Fruit fly (Drosophila melanogaster) whole organism, embryonic: ENCODE data around the gene RpS28b.

ENCODE experiments used
- BtbVII ChIP-seq: fragments of 200-800 bp; sonication (Bioruptor generic); optimal IDR thresholded peaks from 3 replicates; lab custom pipeline; 2017; ENCODE audit warnings: missing biosample characterization, mild to moderate bottlenecking, missing genetic modification characterization
- CG10565 ChIP-seq: fragments of 200-800 bp; sonication (Bioruptor generic); optimal IDR thresholded peaks from 3 replicates; lab custom pipeline; 2016; ENCODE audit warnings: missing biosample characterization, mild to moderate bottlenecking, missing genetic modification characterization
- CG10959 ChIP-seq: fragments of 200-800 bp; sonication (Bioruptor generic); IDR thresholded peaks from 2 replicates; pipeline ENCODE4 v1.3.6; 2022; ENCODE audit warnings: missing biosample characterization, missing genetic modification characterization
- CG11560 ChIP-seq: fragments of 200-800 bp; sonication (Bioruptor generic); IDR thresholded peaks from 3 replicates; pipeline ENCODE4 v1.3.6; 2022; ENCODE audit warnings: missing biosample characterization, missing genetic modification characterization
- CG12104 ChIP-seq: fragments of 200-800 bp; sonication (Bioruptor generic); optimal IDR thresholded peaks from 3 replicates; lab custom pipeline; 2016; ENCODE audit warnings: missing biosample characterization, missing genetic modification characterization
- CG12219 ChIP-seq: fragments of 200-800 bp; sonication (Bioruptor generic); optimal IDR thresholded peaks from 3 replicates; lab custom pipeline; 2018; ENCODE audit warnings: missing biosample characterization, mild to moderate bottlenecking, missing genetic modification characterization
- CG12236 ChIP-seq: fragments of 200-800 bp; sonication (Bioruptor generic); optimal IDR thresholded peaks from 2 replicates; lab custom pipeline; 2016; ENCODE audit warnings: missing biosample characterization, missing genetic modification characterization
- CG12769 ChIP-seq: fragments of 200-800 bp; sonication (Bioruptor generic); optimal IDR thresholded peaks from 2 replicates; lab custom pipeline; 2019; ENCODE audit warnings: missing biosample characterization, mild to moderate bottlenecking, missing genetic modification characterization, moderate library complexity
- CG13424 ChIP-seq: fragments of 200-800 bp; sonication (Bioruptor generic); optimal IDR thresholded peaks from 2 replicates; lab custom pipeline; 2019; ENCODE audit warnings: missing biosample characterization, mild to moderate bottlenecking, missing genetic modification characterization, moderate library complexity
- CG13624 ChIP-seq: fragments of 200-800 bp; sonication (Bioruptor generic); optimal IDR thresholded peaks from 2 replicates; lab custom pipeline; 2016; ENCODE audit warnings: missing biosample characterization, missing genetic modification characterization
- CG14667 ChIP-seq: fragments of 200-800 bp; sonication (Bioruptor generic); IDR thresholded peaks from 2 replicates; pipeline ENCODE4 v1.3.6; 2022; ENCODE audit warnings: missing biosample characterization, missing genetic modification characterization
- CG16863 ChIP-seq: fragments of 200-800 bp; sonication (Bioruptor generic); optimal IDR thresholded peaks from 3 replicates; lab custom pipeline; 2016; ENCODE audit warnings: missing biosample characterization, missing genetic modification characterization
- CG17359 ChIP-seq: fragments of 200-800 bp; sonication (Bioruptor generic); optimal IDR thresholded peaks from 3 replicates; lab custom pipeline; 2018; ENCODE audit warnings: missing biosample characterization, mild to moderate bottlenecking, missing genetic modification characterization, moderate library complexity
- CG18764 ChIP-seq: fragments of 200-800 bp; sonication (Bioruptor generic); optimal IDR thresholded peaks from 3 replicates; lab custom pipeline; 2016; ENCODE audit warnings: missing biosample characterization, missing genetic modification characterization
- CG4282 ChIP-seq: fragments of 200-800 bp; sonication (Bioruptor generic); optimal IDR thresholded peaks from 2 replicates; lab custom pipeline; 2016; ENCODE audit warnings: missing biosample characterization, missing genetic modification characterization
- CG5180 ChIP-seq: fragments of 200-800 bp; sonication (Bioruptor generic); optimal IDR thresholded peaks from 3 replicates; lab custom pipeline; 2017; ENCODE audit warnings: missing biosample characterization, missing genetic modification characterization, mild to moderate bottlenecking, moderate library complexity, missing genetic modification reagents
- CG6175 ChIP-seq: fragments of 200-800 bp; sonication (Bioruptor generic); IDR thresholded peaks from 3 replicates; pipeline ENCODE4 v1.3.6; 2022; ENCODE audit warnings: missing biosample characterization, missing genetic modification characterization
- CG7556 ChIP-seq: fragments of 200-800 bp; sonication (Bioruptor generic); optimal IDR thresholded peaks from 2 replicates; lab custom pipeline; 2017; ENCODE audit warnings: missing biosample characterization, mild to moderate bottlenecking, missing genetic modification characterization
- CG9437 ChIP-seq: fragments of 200-800 bp; sonication (Bioruptor generic); optimal IDR thresholded peaks from 2 replicates; lab custom pipeline; 2018; ENCODE audit warnings: missing biosample characterization, mild to moderate bottlenecking, missing genetic modification characterization
- Dad ChIP-seq: fragments of 200-800 bp; sonication (Bioruptor generic); optimal IDR thresholded peaks from 3 replicates; lab custom pipeline; 2016; ENCODE audit warnings: missing biosample characterization, missing genetic modification characterization
- Doc3 ChIP-seq: fragments of 200-800 bp; sonication (Bioruptor generic); IDR thresholded peaks from 3 replicates; pipeline ENCODE4 v1.3.6; 2022; ENCODE audit warnings: missing biosample characterization, missing genetic modification characterization; ENCODE audit not compliant: partially characterized antibody
- Gug ChIP-seq: fragments of 200-800 bp; sonication (Bioruptor generic); IDR thresholded peaks from 4 replicates; pipeline ENCODE4 v1.3.6; 2022; ENCODE audit warnings: missing biosample characterization, missing genetic modification characterization
- H2.0 ChIP-seq: fragments of 200-800 bp; sonication (Bioruptor generic); IDR thresholded peaks from 2 replicates; pipeline ENCODE4 v1.3.6; 2022; ENCODE audit warnings: missing biosample characterization, missing genetic modification characterization
- HLH3B ChIP-seq: fragments of 200-800 bp; sonication (Bioruptor generic); IDR thresholded peaks from 2 replicates; pipeline ENCODE4 v1.3.6; 2022; ENCODE audit warnings: missing biosample characterization, missing genetic modification characterization
- Hand ChIP-seq: fragments of 200-800 bp; sonication (Bioruptor generic); optimal IDR thresholded peaks from 2 replicates; lab custom pipeline; 2017; ENCODE audit warnings: mild to moderate bottlenecking, missing biosample characterization, missing genetic modification reagents, missing genetic modification characterization
- HmgD ChIP-seq: fragments of 200-800 bp; sonication (Bioruptor generic); optimal IDR thresholded peaks from 3 replicates; lab custom pipeline; 2016; ENCODE audit warnings: missing biosample characterization, missing genetic modification characterization
- Kr ChIP-seq: fragments of 200-800 bp; sonication (Bioruptor generic); optimal IDR thresholded peaks from 2 replicates; lab custom pipeline; 2017; ENCODE audit warnings: missing biosample characterization, mild to moderate bottlenecking, missing genetic modification characterization
- Mes4 ChIP-seq: fragments of 200-800 bp; sonication (Bioruptor generic); optimal IDR thresholded peaks from 2 replicates; lab custom pipeline; 2016; ENCODE audit warnings: missing biosample characterization, missing genetic modification characterization
- Mrtf ChIP-seq: fragments of 200-800 bp; sonication (Bioruptor generic); IDR thresholded peaks from 3 replicates; pipeline ENCODE4 v1.3.6; 2022; ENCODE audit warnings: missing biosample characterization, missing genetic modification characterization
- NK7.1 ChIP-seq: fragments of 200-800 bp; sonication (Bioruptor generic); optimal IDR thresholded peaks from 3 replicates; lab custom pipeline; 2016; ENCODE audit warnings: missing biosample characterization, missing genetic modification characterization
- Scr ChIP-seq: fragments of 200-800 bp; sonication (Bioruptor generic); IDR thresholded peaks from 2 replicates; pipeline ENCODE4 v1.3.6; 2022; ENCODE audit warnings: missing biosample characterization, missing genetic modification characterization; ENCODE audit not compliant: partially characterized antibody
- Trl ChIP-seq, 3 experiments: fragments of >200 bp in 2 of 3; fragments of 200-800 bp in 1 of 3; sonication (Bioruptor generic) in 1 of 3; optimal IDR thresholded peaks; 2 replicates in 1 of 3; 3 replicates in 2 of 3; lab custom pipeline; 2016 to 2017; ENCODE audit warnings: missing biosample characterization in 1 of 3, missing genetic modification characterization in 1 of 3
- Xbp1 ChIP-seq: fragments of 200-800 bp; sonication (Bioruptor generic); optimal IDR thresholded peaks from 3 replicates; lab custom pipeline; 2016; ENCODE audit warnings: missing biosample characterization, mild to moderate bottlenecking, missing genetic modification characterization
- amos ChIP-seq: fragments of 200-800 bp; sonication (Bioruptor generic); IDR thresholded peaks from 2 replicates; pipeline ENCODE4 v1.3.6; 2022; ENCODE audit warnings: missing biosample characterization, missing genetic modification characterization; ENCODE audit not compliant: partially characterized antibody
- ap ChIP-seq: fragments of 200-800 bp; sonication (Bioruptor generic); IDR thresholded peaks from 2 replicates; pipeline ENCODE4 v1.3.6; 2022; ENCODE audit warnings: missing biosample characterization, missing genetic modification characterization
- ara ChIP-seq: fragments of 200-800 bp; sonication (Bioruptor generic); IDR thresholded peaks from 2 replicates; pipeline ENCODE4 v1.3.6; 2022; ENCODE audit warnings: missing biosample characterization, missing genetic modification characterization
- esg ChIP-seq: fragments of 200-800 bp; sonication (Bioruptor generic); conservative IDR thresholded peaks from 2 replicates; pipeline ENCODE4 v1.3.6; 2022; ENCODE audit warnings: missing biosample characterization, missing genetic modification characterization
- gcm ChIP-seq: fragments of 200-800 bp; sonication (Bioruptor generic); optimal IDR thresholded peaks from 2 replicates; lab custom pipeline; 2019; ENCODE audit warnings: missing biosample characterization, mild to moderate bottlenecking, missing genetic modification characterization, moderate library complexity
- hth ChIP-seq: fragments of >200 bp; optimal IDR thresholded peaks from 2 replicates; lab custom pipeline; 2017; ENCODE audit warnings: inconsistent platforms
- jing ChIP-seq: fragments of 200-800 bp; sonication (Bioruptor generic); optimal IDR thresholded peaks from 2 replicates; lab custom pipeline; 2018; ENCODE audit warnings: missing biosample characterization, mild to moderate bottlenecking, missing genetic modification characterization
- maf-S ChIP-seq: fragments of 200-800 bp; sonication (Bioruptor generic); optimal IDR thresholded peaks from 2 replicates; lab custom pipeline; 2016; ENCODE audit warnings: missing biosample characterization, missing genetic modification characterization
- mld ChIP-seq: fragments of 200-800 bp; sonication (Bioruptor generic); IDR thresholded peaks from 3 replicates; pipeline ENCODE4 v1.3.6; 2022; ENCODE audit warnings: missing biosample characterization, missing genetic modification characterization; ENCODE audit not compliant: partially characterized antibody
- p53 ChIP-seq: fragments of 200-800 bp; sonication (Bioruptor generic); optimal IDR thresholded peaks from 2 replicates; lab custom pipeline; 2016; ENCODE audit warnings: missing biosample characterization, missing genetic modification characterization
- row ChIP-seq: fragments of 200-800 bp; sonication (Bioruptor generic); IDR thresholded peaks from 3 replicates; pipeline ENCODE4 v1.3.6; 2022; ENCODE audit warnings: missing biosample characterization, missing genetic modification characterization
- sc ChIP-seq, 3 experiments: fragments of >200 bp in 2 of 3; fragments of 200-800 bp in 1 of 3; sonication (Bioruptor generic) in 1 of 3; optimal IDR thresholded peaks; 2 replicates in 2 of 3; 3 replicates in 1 of 3; lab custom pipeline; 2017; ENCODE audit warnings: mild to moderate bottlenecking in 1 of 3, missing biosample characterization in 1 of 3, missing genetic modification characterization in 1 of 3, missing genetic modification reagents in 1 of 3
- trh ChIP-seq: fragments of 200-800 bp; sonication (Bioruptor generic); optimal IDR thresholded peaks from 2 replicates; lab custom pipeline; 2016; ENCODE audit warnings: missing biosample characterization, missing genetic modification characterization
- tx ChIP-seq: fragments of 200-800 bp; sonication (Bioruptor generic); optimal IDR thresholded peaks from 2 replicates; lab custom pipeline; 2016; ENCODE audit warnings: missing biosample characterization, missing genetic modification characterization
- vnd ChIP-seq: fragments of 200-800 bp; sonication (Bioruptor generic); IDR thresholded peaks from 3 replicates; pipeline ENCODE4 v1.3.6; 2022; ENCODE audit warnings: missing biosample characterization, missing genetic modification characterization; ENCODE audit not compliant: partially characterized antibody
- zfh2 ChIP-seq: fragments of 200-800 bp; sonication (Bioruptor generic); optimal IDR thresholded peaks from 2 replicates; lab custom pipeline; 2016; ENCODE audit warnings: missing biosample characterization, missing genetic modification characterization

Gene RpS28b

dm6 chrX:9579918-9580521, 25.6 kb downstream of the RpS28b start, which contains the start of gene LPCAT (continued):
- TF ChIP-seq tx (GFP tag; lab: Kevin White, UChicago) (peak; percentile 59), CG16863 (GFP tag; lab: Kevin White, UChicago) (peak; percentile 52), mld (GFP tag; lab: Robert Waterston, UW) (no peak), CG5180 (GFP tag; lab: Kevin White, UChicago) (peak; percentile 11), Xbp1 (GFP tag; lab: Kevin White, UChicago) (peak; percentile 73), vnd (no peak), CG17359 (tag; lab: Kevin White, UChicago) (peak; percentile 77), Doc3 (peak; percentile 80), CG12219 (GFP tag; lab: Kevin White, UChicago) (no peak), HmgD (peak; percentile 79), Mrtf (GFP tag; lab: Robert Waterston, UW) (peak; percentile 66; the same call in 1 of the 3 replicates), CG10565 (GFP tag; lab: Kevin White, UChicago) (no peak), gcm (GFP tag; lab: Kevin White, UChicago) (no peak), CG18764 (GFP tag; lab: Kevin White, UChicago) (peak; percentile 69), CG7556 (GFP tag; lab: Kevin White, UChicago) (peak; percentile 52), maf-S (peak; percentile 61), HLH3B (GFP tag; lab: Robert Waterston, UW) (peak; percentile 63; the same call in 1 of the 2 replicates), trh (GFP tag; lab: Kevin White, UChicago) (peak; percentile 54), CG13624 (peak; percentile 85), p53 (GFP tag; lab: Kevin White, UChicago) (no peak), Kr (GFP tag; lab: Kevin White, UChicago) (no peak), zfh2 (peak; percentile 80), Gug (GFP tag; lab: Robert Waterston, UW) (peak; percentile 82), CG12769 (tag; lab: Kevin White, UChicago) (peak; percentile 72), CG6175 (peak; percentile 54; the same call in 1 of the 3 replicates), CG11560 (peak; percentile 79), CG12104 (GFP tag; lab: Kevin White, UChicago) (peak; percentile 69), sc (optimal IDR thresholded peaks at IDR 0.05; lab: Kevin White, UChicago) (no peak), sc (GFP tag; optimal IDR thresholded peaks at IDR 0.05; lab: Kevin White, UChicago) (no peak), CG14667 (peak; percentile 79), Hand (no peak), CG12236 (GFP tag; lab: Kevin White, UChicago) (no peak), Dad (GFP tag; lab: Kevin White, UChicago) (peak; percentile 82), BtbVII (GFP tag; lab: Kevin White, UChicago) (peak; percentile 8), ap (GFP tag; lab: Robert Waterston, UW) (peak; percentile 65), NK7.1 (GFP tag; lab: Kevin White, UChicago) (no peak), CG10959 (peak; percentile 13; the same call in 1 of the 2 replicates), row (GFP tag; lab: Robert Waterston, UW) (peak; percentile 65), jing (GFP tag; lab: Kevin White, UChicago) (no peak), Mes4 (GFP tag; lab: Kevin White, UChicago) (no peak), hth (lab: Kevin White, UChicago) (no peak), H2.0 (GFP tag; lab: Robert Waterston, UW) (peak; percentile 78), Scr (GFP tag; lab: Robert Waterston, UW) (peak; percentile 82), Trl (optimal IDR thresholded peaks at IDR 0.05; lab: Kevin White, UChicago) (no peak), Trl (GFP tag; optimal IDR thresholded peaks at IDR 0.05; lab: Kevin White, UChicago) (peak; percentile 87), CG4282 (GFP tag; lab: Kevin White, UChicago) (peak; percentile 59), CG13424 (tag; lab: Kevin White, UChicago) (peak; percentile 69), ara (peak; percentile 77), esg (GFP tag; lab: Robert Waterston, UW) (peak; percentile 71), amos (GFP tag; lab: Robert Waterston, UW) (peak; percentile 80; the same call in 1 of the 2 replicates), CG9437 (GFP tag; lab: Kevin White, UChicago) (peak; percentile 51)
